Worm (Caenorhabditis elegans): ENCODE results near the gene F07C6.3.

- TF ChIP-seq C16A3.4 (tag; optimal IDR thresholded peaks at IDR 0.05) (no peak), nhr-11 (tag; optimal IDR thresholded peaks at IDR 0.05) (no peak), skn-1 (tag; optimal IDR thresholded peaks at IDR 0.05) (no peak), nhr-85 (tag) (no peak), ceh-63 (GFP tag; optimal IDR thresholded peaks at IDR 0.05) (no peak), egl-27 (tag; optimal IDR thresholded peaks at IDR 0.05) (no peak), fos-1 (tag; optimal IDR thresholded peaks at IDR 0.05) (no peak), snpc-4 (tag; optimal IDR thresholded peaks at IDR 0.05) (no peak)
Measured at ce11 chrIV:12825304-12825703, 36.3 kb downstream of the F07C6.3 start, which contains the start of gene M02B1.4.
